Fruit fly (Drosophila melanogaster): Measurements from ENCODE around the gene CG42655.

The CG42655 gene

DNA sequence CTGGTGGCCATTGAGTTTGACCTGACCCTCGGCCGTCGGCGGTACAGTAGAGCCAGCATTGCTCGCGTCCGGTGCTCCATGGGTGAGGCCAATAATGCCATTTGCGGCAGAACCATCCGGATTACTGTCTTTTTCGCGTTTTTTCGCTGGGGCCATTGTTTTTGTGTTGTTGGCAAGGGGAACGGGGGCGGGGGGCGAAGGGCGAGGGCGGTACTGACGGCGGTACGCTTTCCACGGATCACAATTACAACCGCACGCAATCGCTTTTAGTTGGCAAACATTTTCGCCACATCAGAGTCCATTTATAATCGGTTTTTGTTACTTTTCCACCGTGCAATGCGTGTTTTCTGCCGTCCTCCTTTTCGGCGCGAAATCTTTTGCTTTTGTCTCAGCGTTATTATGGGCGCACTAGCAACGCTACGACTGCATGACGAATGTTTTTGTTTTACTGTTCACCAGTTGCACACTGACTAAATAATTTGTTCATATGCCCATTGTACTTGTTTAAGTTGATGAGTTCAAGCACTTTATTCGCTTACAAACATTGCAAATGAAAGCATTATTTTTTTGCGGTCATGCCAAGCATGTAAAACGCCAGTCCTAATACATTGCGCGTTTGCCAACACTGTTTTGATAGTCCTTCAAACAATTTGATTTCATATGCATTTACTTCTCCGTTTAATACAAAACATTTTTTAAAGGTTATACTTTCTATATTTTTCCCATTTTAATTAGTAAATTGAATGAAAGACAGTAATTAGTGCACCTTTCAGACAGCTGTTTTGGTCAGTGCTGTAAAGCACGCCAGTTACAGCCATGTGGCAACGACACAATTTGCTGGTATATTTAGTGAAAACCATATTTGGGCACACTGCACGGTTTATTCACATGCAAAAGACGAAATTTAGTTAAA, 30.4 kb downstream of the CG42655 start, which contains the start of gene Pfdn6 (continued):
- peak; percentile 50; the same call in 1 of the 2 replicates for TF ChIP-seq sens-2 (GFP tag; IDR thresholded peaks at IDR 0.05)
- TF ChIP-seq Chrac-16 (GFP tag; optimal IDR thresholded peaks at IDR 0.05), result peak; percentile 50
- no peak for TF ChIP-seq lov (optimal IDR thresholded peaks at IDR 0.05)
- peak; percentile 37; the same call in 1 of the 3 replicates for TF ChIP-seq lov (GFP tag; IDR thresholded peaks at IDR 0.05)
- peak; percentile 61 for TF ChIP-seq CG2116 (GFP tag; optimal IDR thresholded peaks at IDR 0.05)
- TF ChIP-seq unc-4 (GFP tag; IDR thresholded peaks at IDR 0.05; ENCODE audit: partially characterized antibody), result peak; percentile 33; the same call in 1 of the 2 replicates
- TF ChIP-seq Deaf1 (tag; optimal IDR thresholded peaks at IDR 0.05), result no peak
- peak; percentile 87 for TF ChIP-seq CG3847 (GFP tag; IDR thresholded peaks at IDR 0.05)
- 0 out of 2 replicates have a peak, but pooled peaks have one; percentile 11 for TF ChIP-seq Nf-YA (GFP tag; IDR thresholded peaks at IDR 0.05)
- no peak for TF ChIP-seq lab (GFP tag; optimal IDR thresholded peaks at IDR 0.05)
- TF ChIP-seq CkIIα-i1 (GFP tag; IDR thresholded peaks at IDR 0.05), result no peak

DNA sequence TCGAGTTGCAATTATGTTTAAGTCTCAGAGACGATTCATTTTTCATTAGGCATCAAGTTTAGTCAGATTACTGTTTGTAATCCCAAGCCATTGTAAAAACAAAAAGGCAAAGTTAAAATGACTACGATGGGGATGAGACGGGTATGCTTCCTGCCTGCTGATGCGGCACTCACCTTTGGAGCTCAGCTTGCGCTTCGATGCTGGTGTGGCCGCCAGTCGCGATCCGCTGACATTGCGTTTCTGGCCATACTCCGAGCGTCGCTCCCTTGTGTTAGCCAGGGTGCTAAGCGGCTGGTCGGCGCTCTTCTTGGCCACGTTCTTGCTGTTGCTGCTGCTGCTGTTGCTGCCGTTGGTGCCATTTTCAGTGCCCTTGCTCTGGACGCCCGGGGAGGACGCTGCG, 33.5 kb downstream of the CG42655 start:
- TF ChIP-seq CG8944 (GFP tag; optimal IDR thresholded peaks at IDR 0.05) (no peak), caup (GFP tag; optimal IDR thresholded peaks at IDR 0.05; ENCODE audit: severe bottlenecking) (no peak), Ada2b (GFP tag; IDR thresholded peaks at IDR 0.05) (no peak)

DNA sequence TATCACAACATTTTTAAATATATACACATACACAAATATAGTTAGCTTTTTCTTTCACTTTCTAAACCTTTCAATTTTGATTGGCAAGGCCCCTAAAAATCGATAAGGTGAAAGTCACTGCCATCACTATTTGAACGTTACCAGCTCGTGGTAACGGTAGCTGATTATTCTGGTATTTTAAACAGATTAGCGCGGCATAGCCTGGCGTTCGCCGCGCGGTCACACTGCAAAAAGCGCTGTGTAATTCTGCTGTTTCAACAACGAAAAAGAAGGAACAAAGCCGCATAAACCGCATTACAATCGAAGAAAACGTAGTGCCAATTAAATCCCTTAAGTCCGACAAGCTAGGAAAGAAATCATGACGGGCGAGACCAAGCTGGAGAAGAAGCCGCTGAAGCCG, 38.7 kb downstream of the CG42655 start, which contains the start of gene Rpn1:
Gene Rpn1 (plus strand): TSS at position 219 of the 400 bp plus-strand sequence.
- TF ChIP-seq nau (GFP tag; optimal IDR thresholded peaks at IDR 0.05) (no peak), CG13894 (tag; optimal IDR thresholded peaks at IDR 0.05) (no peak), en (GFP tag; optimal IDR thresholded peaks at IDR 0.05) (no peak), CG8359 (GFP tag; optimal IDR thresholded peaks at IDR 0.05; ENCODE audit: borderline replicate concordance) (no peak), bab2 (GFP tag; optimal IDR thresholded peaks at IDR 0.05) (no peak), schlank (tag; optimal IDR thresholded peaks at IDR 0.05) (no peak), CG18011 (GFP tag; optimal IDR thresholded peaks at IDR 0.05) (no peak), Drgx (GFP tag; IDR thresholded peaks at IDR 0.05) (no peak), HLHmδ (GFP tag; optimal IDR thresholded peaks at IDR 0.05) (no peak), CG8290 (GFP tag; optimal IDR thresholded peaks at IDR 0.05) (peak; percentile 30), CG8290 (tag; optimal IDR thresholded peaks at IDR 0.05) (no peak), gfzf (GFP tag; optimal IDR thresholded peaks at IDR 0.05) (peak; percentile 93), twi (tag; optimal IDR thresholded peaks at IDR 0.05) (no peak), Usf (GFP tag; optimal IDR thresholded peaks at IDR 0.05) (no peak), CG7987 (GFP tag; optimal IDR thresholded peaks at IDR 0.05) (no peak), dimm (GFP tag; IDR thresholded peaks at IDR 0.05) (no peak), CG4707 (GFP tag; optimal IDR thresholded peaks at IDR 0.05) (no peak), Hey (tag; optimal IDR thresholded peaks at IDR 0.05) (no peak), luna (GFP tag; optimal IDR thresholded peaks at IDR 0.05) (no peak), ham (GFP tag; IDR thresholded peaks at IDR 0.05) (no peak), Vsx1 (GFP tag; optimal IDR thresholded peaks at IDR 0.05) (no peak), dysf (GFP tag; IDR thresholded peaks at IDR 0.05) (no peak), Fer1 (GFP tag; optimal IDR thresholded peaks at IDR 0.05) (peak; percentile 15), ro (GFP tag; IDR thresholded peaks at IDR 0.05) (no peak), CG11247 (GFP tag; IDR thresholded peaks at IDR 0.05) (no peak), CG6683 (GFP tag; optimal IDR thresholded peaks at IDR 0.05) (no peak), CG5245 (GFP tag; optimal IDR thresholded peaks at IDR 0.05) (no peak), TFAM (GFP tag; optimal IDR thresholded peaks at IDR 0.05) (no peak), E2f1 (GFP tag; IDR thresholded peaks at IDR 0.05) (no peak), mirr (GFP tag; optimal IDR thresholded peaks at IDR 0.05) (no peak), hkb (optimal IDR thresholded peaks at IDR 0.05) (no peak), hkb (GFP tag; IDR thresholded peaks at IDR 0.05) (no peak), CG1233 (GFP tag; optimal IDR thresholded peaks at IDR 0.05) (no peak), CG3847 (GFP tag; IDR thresholded peaks at IDR 0.05) (peak; percentile 43)
